Worm (Caenorhabditis elegans) whole organism, mixed stage, embryonic: ENCODE data around the gene spe-19.
A peak's percentile ranks its signal among the peaks of the same experiment; 100 is the strongest.

Source experiments
- M03D4.4 ChIP-seq: sonication (generic microtip); optimal IDR thresholded peaks from 2 replicates; lab custom pipeline; 2017; ENCODE audit warnings: mild to moderate bottlenecking, missing genetic modification characterization, missing compliant biosample characterization
- blmp-1 ChIP-seq: fragments of 150-350 bp; optimal IDR thresholded peaks from 2 replicates; lab custom pipeline; 2014; ENCODE audit warnings: missing biosample characterization, missing genetic modification characterization
- ceh-43 ChIP-seq: fragments of 200-800 bp; sonication (Bioruptor generic); optimal IDR thresholded peaks from 2 replicates; lab custom pipeline; 2018; ENCODE audit warnings: mild to moderate bottlenecking, missing genetic modification characterization, moderate library complexity, missing compliant biosample characterization
- ceh-83 ChIP-seq: fragments of 200-800 bp; sonication (Bioruptor generic); optimal IDR thresholded peaks from 2 replicates; lab custom pipeline; 2018; ENCODE audit warnings: mild to moderate bottlenecking, missing genetic modification characterization, missing compliant biosample characterization
- ces-1 ChIP-seq: fragments of 150-350 bp; optimal IDR thresholded peaks from 2 replicates; lab custom pipeline; 2014; ENCODE audit warnings: missing biosample characterization, missing genetic modification reagents, missing genetic modification characterization
- cnd-1 ChIP-seq: fragments of 200-800 bp; sonication (Bioruptor generic); optimal IDR thresholded peaks from 2 replicates; lab custom pipeline; 2018; ENCODE audit warnings: mild to moderate bottlenecking, missing genetic modification characterization, missing compliant biosample characterization
- drap-1 ChIP-seq: fragments of 200-800 bp; sonication (Bioruptor generic); optimal IDR thresholded peaks from 3 replicates; lab custom pipeline; 2018; ENCODE audit warnings: mild to moderate bottlenecking, missing genetic modification characterization, missing compliant biosample characterization
- elt-1 ChIP-seq: sonication (generic microtip); optimal IDR thresholded peaks from 2 replicates; lab custom pipeline; 2017; ENCODE audit warnings: missing genetic modification characterization, mild to moderate bottlenecking, missing compliant biosample characterization, antibody characterized with exemption, moderate library complexity, borderline replicate concordance; ENCODE audit not compliant: insufficient read depth
- elt-3 ChIP-seq: fragments of 150-350 bp; optimal IDR thresholded peaks from 2 replicates; lab custom pipeline; 2014; ENCODE audit warnings: missing biosample characterization, missing genetic modification characterization
- flh-1 ChIP-seq: fragments of 200-800 bp; sonication (Bioruptor generic); optimal IDR thresholded peaks from 2 replicates; lab custom pipeline; 2018; ENCODE audit warnings: mild to moderate bottlenecking, missing genetic modification characterization, moderate library complexity, missing compliant biosample characterization
- ham-2 ChIP-seq: fragments of 200-800 bp; sonication (Bioruptor generic); optimal IDR thresholded peaks from 2 replicates; lab custom pipeline; 2018; ENCODE audit warnings: mild to moderate bottlenecking, missing genetic modification characterization, missing compliant biosample characterization
- lin-13 ChIP-seq: fragments of 150-350 bp; optimal IDR thresholded peaks from 2 replicates; lab custom pipeline; 2014; ENCODE audit warnings: missing biosample characterization, missing genetic modification characterization
- lin-32 ChIP-seq: fragments of 200-800 bp; sonication (Bioruptor generic); optimal IDR thresholded peaks from 2 replicates; lab custom pipeline; 2018; ENCODE audit warnings: mild to moderate bottlenecking, missing genetic modification characterization, missing compliant biosample characterization
- lsy-2 ChIP-seq: fragments of 150-350 bp; optimal IDR thresholded peaks from 2 replicates; lab custom pipeline; 2014; ENCODE audit warnings: missing biosample characterization, missing genetic modification characterization
- mab-5 ChIP-seq: fragments of 150-350 bp; optimal IDR thresholded peaks from 2 replicates; lab custom pipeline; 2014; ENCODE audit warnings: missing biosample characterization, missing genetic modification characterization
- mep-1 ChIP-seq: fragments of 150-350 bp; optimal IDR thresholded peaks from 2 replicates; lab custom pipeline; 2017; ENCODE audit warnings: missing biosample characterization, missing genetic modification reagents, missing genetic modification characterization, inconsistent platforms
- mls-2 ChIP-seq: sonication (generic microtip); optimal IDR thresholded peaks from 2 replicates; lab custom pipeline; 2016; ENCODE audit warnings: mild to moderate bottlenecking, missing genetic modification characterization, moderate library complexity, missing compliant biosample characterization
- nhr-12 ChIP-seq: fragments of 150-350 bp; optimal IDR thresholded peaks from 2 replicates; lab custom pipeline; 2014; ENCODE audit warnings: missing biosample characterization, missing genetic modification characterization
- nhr-2 ChIP-seq: fragments of 150-350 bp; optimal IDR thresholded peaks from 2 replicates; lab custom pipeline; 2014; ENCODE audit warnings: missing biosample characterization, missing genetic modification characterization
- nhr-237 ChIP-seq: fragments of 150-350 bp; optimal IDR thresholded peaks from 2 replicates; lab custom pipeline; 2014; ENCODE audit warnings: missing biosample characterization, missing genetic modification characterization
- nhr-76 ChIP-seq: sonication (generic microtip); optimal IDR thresholded peaks from 2 replicates; lab custom pipeline; 2017; ENCODE audit warnings: missing biosample characterization, missing genetic modification characterization
- sem-2 ChIP-seq: fragments of 200-800 bp; sonication (Bioruptor generic); optimal IDR thresholded peaks from 2 replicates; lab custom pipeline; 2018; ENCODE audit warnings: mild to moderate bottlenecking, missing genetic modification characterization, missing compliant biosample characterization
- snpc-4 ChIP-seq: fragments of 150-350 bp; optimal IDR thresholded peaks from 2 replicates; lab custom pipeline; 2014; ENCODE audit warnings: missing biosample characterization, missing genetic modification characterization
- sptf-1 ChIP-seq: sonication (generic microtip); optimal IDR thresholded peaks from 2 replicates; lab custom pipeline; 2017; ENCODE audit warnings: mild to moderate bottlenecking, missing genetic modification characterization, moderate library complexity, missing compliant biosample characterization
- tbx-8 ChIP-seq: fragments of 200-800 bp; sonication (Bioruptor generic); optimal IDR thresholded peaks from 2 replicates; lab custom pipeline; 2018; ENCODE audit warnings: mild to moderate bottlenecking, missing genetic modification characterization, moderate library complexity, missing compliant biosample characterization
- unc-120 ChIP-seq: sonication (generic microtip); optimal IDR thresholded peaks from 2 replicates; lab custom pipeline; 2017; ENCODE audit warnings: missing genetic modification characterization, missing compliant biosample characterization; ENCODE audit not compliant: poor library complexity, severe bottlenecking
- unc-62 ChIP-seq: fragments of 150-350 bp; optimal IDR thresholded peaks from 2 replicates; lab custom pipeline; 2014; ENCODE audit warnings: missing biosample characterization, missing genetic modification reagents, missing genetic modification characterization
- zip-8 ChIP-seq: fragments of 150-350 bp; optimal IDR thresholded peaks from 2 replicates; lab custom pipeline; 2014; ENCODE audit warnings: missing biosample characterization, missing genetic modification characterization
- ztf-11 ChIP-seq: fragments of 150-350 bp; optimal IDR thresholded peaks from 2 replicates; lab custom pipeline; 2014; ENCODE audit warnings: missing biosample characterization, missing genetic modification characterization

Gene spe-19

DNA sequence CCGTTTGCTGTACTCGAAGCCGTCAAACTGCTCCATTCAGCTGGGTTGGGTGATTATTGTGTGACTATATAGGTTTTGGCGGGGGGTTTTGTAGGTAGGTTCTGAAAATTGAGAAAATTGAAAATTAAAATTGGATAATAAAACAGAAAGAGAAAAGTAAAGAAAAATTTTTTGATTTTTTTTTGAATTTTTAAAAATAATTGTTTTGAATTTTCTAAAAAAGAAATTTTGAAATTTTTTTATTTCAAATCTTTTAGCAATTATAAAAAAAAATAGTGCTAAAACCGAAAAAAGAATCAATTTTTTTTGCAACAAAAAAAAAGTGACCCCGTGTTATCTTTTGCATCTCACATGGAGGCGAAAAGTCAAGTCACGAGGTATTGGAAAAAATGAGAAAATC is 42.8 kb downstream of the spe-19 start, which contains the start of gene unc-51:
Gene unc-51, minus strand, starts transcription at position 101 of the 400 bp plus-strand sequence.
- TF ChIP-seq lsy-2 (no peak), unc-62 (no peak), nhr-76 (tag; lab: Kevin White, UChicago) (no peak), ces-1 (GFP tag; lab: Kevin White, UChicago) (no peak), mep-1 (tag; lab: Kevin White, UChicago) (no peak), unc-120 (tag; lab: Kevin White, UChicago) (no peak), mls-2 (tag; lab: Kevin White, UChicago) (no peak), ham-2 (GFP tag; lab: Kevin White, UChicago) (no peak), blmp-1 (no peak), nhr-12 (tag; lab: Kevin White, UChicago) (no peak), ceh-83 (GFP tag; lab: Kevin White, UChicago) (no peak), flh-1 (no peak), lin-32 (GFP tag; lab: Kevin White, UChicago) (no peak), sptf-1 (tag; lab: Kevin White, UChicago) (no peak), cnd-1 (tag; lab: Kevin White, UChicago) (no peak), mab-5 (tag; lab: Kevin White, UChicago) (no peak)

DNA sequence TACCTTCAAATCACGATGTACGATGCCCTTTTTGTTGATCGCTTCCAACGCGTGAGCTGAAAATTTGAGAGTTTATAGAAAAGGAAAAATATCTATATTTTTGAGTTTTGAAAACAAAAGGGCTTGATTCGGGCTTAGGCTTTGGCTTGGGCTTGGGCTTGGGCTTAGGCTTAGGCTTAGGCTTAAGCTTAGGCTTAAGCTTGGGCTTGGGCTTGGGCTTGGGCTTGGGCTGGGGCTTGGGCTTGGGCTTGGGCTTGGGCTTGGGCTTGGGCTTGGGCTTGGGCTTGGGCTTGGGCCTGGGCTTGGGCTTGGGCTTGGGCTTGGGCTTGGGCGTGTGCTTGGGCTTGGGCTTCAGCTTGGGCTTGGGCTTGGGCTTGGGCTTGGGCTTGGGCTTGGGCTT is 45.0 kb downstream of the spe-19 start:
- TF ChIP-seq sptf-1 (tag; lab: Kevin White, UChicago), result peak; percentile 3
- TF ChIP-seq nhr-237 (tag; lab: Kevin White, UChicago), result no peak
- TF ChIP-seq drap-1 (GFP tag; lab: Kevin White, UChicago), result no peak
- no peak for TF ChIP-seq M03D4.4 (tag; lab: Kevin White, UChicago)
- TF ChIP-seq, all 35 proteins: peak for 1

DNA sequence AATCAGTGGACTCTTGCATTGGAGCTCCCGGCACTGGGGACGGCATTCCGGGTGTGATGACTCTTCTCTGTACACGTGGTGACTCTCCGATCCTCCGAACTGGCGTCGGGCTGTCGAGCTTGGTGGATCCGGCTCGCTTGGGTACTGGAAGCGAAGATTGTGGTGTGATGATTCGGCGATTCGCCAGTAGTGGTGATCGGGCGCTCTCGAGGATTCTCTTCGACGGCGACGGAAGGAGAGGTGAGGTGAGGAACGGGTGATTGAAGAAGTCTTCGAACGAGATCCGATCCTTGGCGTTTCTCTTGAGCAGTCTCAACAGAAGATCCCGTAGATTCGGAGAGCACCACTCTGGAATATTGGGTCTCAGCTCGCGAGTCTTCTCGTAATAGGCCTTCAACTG is 46.6 kb downstream of the spe-19 start:
- TF ChIP-seq snpc-4 (no peak), nhr-12 (tag; lab: Kevin White, UChicago) (no peak), sem-2 (GFP tag; lab: Kevin White, UChicago) (no peak), M03D4.4 (tag; lab: Kevin White, UChicago) (no peak), blmp-1 (no peak), elt-3 (tag; lab: Kevin White, UChicago) (no peak), mep-1 (tag; lab: Kevin White, UChicago) (no peak), drap-1 (GFP tag; lab: Kevin White, UChicago) (no peak), tbx-8 (no peak), nhr-237 (tag; lab: Kevin White, UChicago) (no peak), mls-2 (tag; lab: Kevin White, UChicago) (no peak), sptf-1 (tag; lab: Kevin White, UChicago) (no peak), unc-62 (no peak), ceh-43 (no peak), lsy-2 (no peak), flh-1 (no peak), mab-5 (tag; lab: Kevin White, UChicago) (no peak), elt-1 (tag; lab: Kevin White, UChicago) (no peak)

DNA sequence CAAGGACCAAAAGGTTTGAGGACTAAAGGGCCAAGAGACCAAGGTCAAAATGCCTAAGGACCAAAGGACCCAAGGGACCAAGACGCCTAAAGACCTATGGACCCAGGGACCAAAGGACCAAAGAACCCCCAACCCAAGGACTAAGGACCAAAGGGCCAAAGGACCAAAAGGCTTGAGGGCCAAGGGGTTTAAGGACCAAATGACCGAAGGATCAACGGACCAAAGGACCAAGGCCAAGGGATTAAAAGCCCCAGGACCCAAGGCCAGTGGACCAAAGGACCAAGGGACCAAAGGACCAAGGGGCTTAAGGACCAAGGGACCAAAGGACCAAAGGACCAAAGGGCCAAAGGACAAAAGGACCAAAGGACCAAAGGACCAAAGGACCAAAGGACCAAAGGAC is 47.4 kb downstream of the spe-19 start:
- TF ChIP-seq mls-2 (tag; lab: Kevin White, UChicago) (no peak), sem-2 (GFP tag; lab: Kevin White, UChicago) (no peak), zip-8 (tag; lab: Kevin White, UChicago) (no peak), sptf-1 (tag; lab: Kevin White, UChicago) (no peak), nhr-76 (tag; lab: Kevin White, UChicago) (no peak), lin-13 (tag; lab: Kevin White, UChicago) (no peak), ztf-11 (tag; lab: Kevin White, UChicago) (no peak), elt-3 (tag; lab: Kevin White, UChicago) (no peak), flh-1 (no peak), cnd-1 (tag; lab: Kevin White, UChicago) (no peak), lin-32 (GFP tag; lab: Kevin White, UChicago) (no peak), tbx-8 (no peak), ceh-43 (no peak), snpc-4 (no peak)

DNA sequence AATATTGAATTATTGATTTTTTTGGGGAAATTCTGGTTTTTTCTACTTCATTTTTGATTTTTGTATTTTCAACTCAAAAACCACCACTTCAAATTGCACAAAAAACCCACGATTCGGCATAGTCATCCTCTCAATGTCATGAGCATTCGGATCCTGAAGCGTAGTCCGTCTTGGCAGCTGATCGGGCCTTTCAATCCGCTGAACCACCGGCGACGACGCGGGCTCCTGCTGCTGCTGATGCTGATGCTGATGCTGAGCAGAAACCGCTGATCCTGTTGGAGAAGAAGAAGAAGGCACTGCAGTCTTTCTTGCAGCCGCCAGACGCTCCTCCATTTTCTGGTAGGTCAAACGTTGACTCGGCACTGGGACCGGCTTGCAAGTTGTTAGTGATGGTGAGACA is 48.1 kb downstream of the spe-19 start:
- TF ChIP-seq nhr-2 (tag; lab: Kevin White, UChicago), result no peak
- TF ChIP-seq tbx-8, result no peak
- TF ChIP-seq unc-62, result no peak
- no peak for TF ChIP-seq lsy-2
- TF ChIP-seq, all 35 proteins: peak for 0
